Worm (Caenorhabditis elegans) whole organism, late embryonic: ENCODE data around the gene B0303.14.

Experiments used
- Y22D7AL.16 ChIP-seq: sonication (generic microtip); optimal IDR thresholded peaks from 2 replicates; lab custom pipeline; 2016; ENCODE audit warnings: missing genetic modification characterization, missing compliant biosample characterization
- ama-1 ChIP-seq: fragments of 150-350 bp; optimal IDR thresholded peaks from 2 replicates; lab custom pipeline; 2014
- ceh-19 ChIP-seq: fragments of 200-800 bp; sonication (Bioruptor generic); optimal IDR thresholded peaks from 2 replicates; lab custom pipeline; 2018; ENCODE audit warnings: mild to moderate bottlenecking, missing genetic modification characterization, missing compliant biosample characterization
- ceh-2 ChIP-seq: sonication (generic microtip); optimal IDR thresholded peaks from 2 replicates; lab custom pipeline; 2016; ENCODE audit warnings: missing genotype, missing genetic modification characterization, missing compliant biosample characterization
- che-1 ChIP-seq: sonication (generic microtip); optimal IDR thresholded peaks from 2 replicates; lab custom pipeline; 2016; ENCODE audit warnings: mild to moderate bottlenecking, missing genetic modification characterization, missing compliant biosample characterization
- fkh-6 ChIP-seq: sonication (generic microtip); optimal IDR thresholded peaks from 2 replicates; lab custom pipeline; 2016; ENCODE audit warnings: missing genetic modification characterization, missing compliant biosample characterization
- hlh-30 ChIP-seq: sonication (generic microtip); optimal IDR thresholded peaks from 2 replicates; lab custom pipeline; 2017; ENCODE audit warnings: antibody characterized with exemption, missing genetic modification characterization, missing compliant biosample characterization; ENCODE audit not compliant: insufficient read depth
- mec-3 ChIP-seq: sonication (generic microtip); optimal IDR thresholded peaks from 2 replicates; lab custom pipeline; 2016; ENCODE audit warnings: borderline replicate concordance, missing genetic modification characterization, missing compliant biosample characterization
- nhr-11 ChIP-seq: fragments of 150-350 bp; optimal IDR thresholded peaks from 2 replicates; lab custom pipeline; 2014; ENCODE audit warnings: missing biosample characterization, missing genetic modification characterization
- pag-3 ChIP-seq: sonication (generic microtip); optimal IDR thresholded peaks from 2 replicates; lab custom pipeline; 2016; ENCODE audit warnings: missing compliant biosample characterization, missing genetic modification characterization, borderline replicate concordance
- pha-4 ChIP-seq: fragments of 150-350 bp; optimal IDR thresholded peaks from 2 replicates; lab custom pipeline; 2018; ENCODE audit warnings: missing biosample characterization, missing genetic modification reagents, missing genetic modification characterization
- unc-3 ChIP-seq, 2 experiments: fragments of 200-800 bp in 1 of 2; sonication (Bioruptor generic) in 1 of 2; sonication (generic microtip) in 1 of 2; conservative IDR thresholded peaks in 1 of 2; optimal IDR thresholded peaks in 1 of 2; 2 replicates each; pipeline versions ENCODE4 v1.3.6 to Lab custom; 2016 to 2022; ENCODE audit warnings: missing compliant biosample characterization in 2 of 2, missing genetic modification characterization in 2 of 2, missing genetic modification reagents in 1 of 2
- unc-55 ChIP-seq: sonication (generic microtip); optimal IDR thresholded peaks from 2 replicates; lab custom pipeline; 2017; ENCODE audit warnings: missing biosample characterization, missing genetic modification reagents, missing genetic modification characterization

DNA sequence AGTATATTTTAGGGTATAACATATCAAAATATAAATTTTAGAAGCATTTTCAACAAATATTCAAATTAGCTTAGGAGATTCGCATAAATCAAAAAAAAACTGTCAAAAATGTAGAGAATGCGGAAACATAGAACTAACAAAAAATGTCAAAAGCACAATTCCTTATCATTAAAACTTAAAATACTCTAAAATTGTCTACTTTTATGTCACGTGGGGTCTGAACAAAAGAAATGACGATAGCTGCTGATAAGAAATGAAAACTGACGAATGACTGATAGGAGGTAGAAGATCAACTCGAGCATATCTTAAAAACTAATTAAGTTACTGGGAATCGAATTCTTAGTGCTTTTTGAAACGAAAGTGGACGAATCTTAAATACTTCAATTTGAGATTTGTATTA is 17.7 kb upstream of the B0303.14 start:
- no peak for TF ChIP-seq ama-1 (lab: Kevin White, UChicago)
- no peak for TF ChIP-seq unc-55 (GFP tag; lab: Kevin White, UChicago)
- TF ChIP-seq fkh-6 (tag; lab: Kevin White, UChicago) = no peak
- TF ChIP-seq unc-3 (GFP tag; conservative IDR thresholded peaks at IDR 0.05; lab: Robert Waterston, UW) = no peak
- TF ChIP-seq unc-3 (tag; optimal IDR thresholded peaks at IDR 0.05; lab: Kevin White, UChicago) = no peak
- no peak for TF ChIP-seq ceh-2 (tag; lab: Kevin White, UChicago)
- TF ChIP-seq Y22D7AL.16 (tag; lab: Kevin White, UChicago) = no peak
- no peak for TF ChIP-seq pag-3 (tag; lab: Kevin White, UChicago)
- no peak for TF ChIP-seq ceh-19 (GFP tag; lab: Kevin White, UChicago)
- TF ChIP-seq nhr-11 (tag; lab: Kevin White, UChicago) = no peak
- TF ChIP-seq pha-4 = no peak
- no peak for TF ChIP-seq che-1 (tag; lab: Kevin White, UChicago)
- no peak for TF ChIP-seq mec-3 (tag; lab: Kevin White, UChicago)
- no peak for TF ChIP-seq hlh-30 (tag; lab: Kevin White, UChicago)
